Worm (Caenorhabditis elegans) whole organism, L2 larva: ENCODE measurements around the gene W02D7.4.

Experiments used
- lin-39 ChIP-seq: fragments of 150-350 bp; optimal IDR thresholded peaks from 2 replicates; lab custom pipeline; 2014; ENCODE audit warnings: missing biosample characterization, missing genetic modification reagents, missing genetic modification characterization
- mdl-1 ChIP-seq, 2 experiments: fragments of 150-350 bp in 1 of 2; sonication (generic microtip) in 1 of 2; optimal IDR thresholded peaks; 2 replicates each; lab custom pipeline; 2017; ENCODE audit warnings: missing biosample characterization in 2 of 2, missing genetic modification characterization in 2 of 2

DNA sequence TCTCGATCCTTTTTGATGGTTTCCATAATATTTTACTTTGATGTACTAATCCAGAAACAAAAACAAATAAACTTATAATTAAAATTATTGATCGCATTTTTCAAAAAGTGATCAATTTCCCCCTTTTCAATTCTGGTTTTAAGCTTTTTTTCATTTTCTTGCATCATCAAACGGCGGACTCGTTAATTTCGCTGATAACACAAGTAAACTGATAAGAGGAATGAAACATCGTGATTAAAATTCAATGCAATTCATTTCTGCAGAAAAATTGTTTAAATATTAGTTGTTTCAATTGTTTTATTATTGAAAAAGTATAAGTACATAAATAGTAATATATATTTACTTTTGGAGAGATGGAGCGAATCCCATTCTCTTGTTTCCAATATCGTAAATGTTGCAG is 30.1 kb downstream of the W02D7.4 start:
- TF ChIP-seq mdl-1 (tag; optimal IDR thresholded peaks at IDR 0.05; lab: Kevin White, UChicago) (no peak), lin-39 (no peak)
